Fruit fly (Drosophila melanogaster) whole organism, embryonic: Measurements from ENCODE around the gene Mdh1.

Source experiments
- BEAF-32 ChIP-seq: fragments of 200-800 bp; sonication (Bioruptor generic); optimal IDR thresholded peaks from 3 replicates; lab custom pipeline; 2017; ENCODE audit warnings: missing biosample characterization, missing genetic modification characterization, mild to moderate bottlenecking, moderate library complexity, missing genetic modification reagents
- CG10267 ChIP-seq: fragments of 200-800 bp; sonication (Bioruptor generic); optimal IDR thresholded peaks from 2 replicates; lab custom pipeline; 2018; ENCODE audit warnings: missing biosample characterization, mild to moderate bottlenecking, missing genetic modification characterization, moderate library complexity
- CG11560 ChIP-seq: fragments of 200-800 bp; sonication (Bioruptor generic); IDR thresholded peaks from 3 replicates; pipeline ENCODE4 v1.3.6; 2022; ENCODE audit warnings: missing biosample characterization, missing genetic modification characterization
- CG12659 ChIP-seq: fragments of 200-800 bp; sonication (Bioruptor generic); optimal IDR thresholded peaks from 3 replicates; lab custom pipeline; 2017; ENCODE audit warnings: mild to moderate bottlenecking, missing biosample characterization, missing genetic modification reagents, missing genetic modification characterization
- CG13287 ChIP-seq: fragments of 200-800 bp; sonication (Bioruptor generic); IDR thresholded peaks from 2 replicates; pipeline ENCODE4 v1.3.6; 2022; ENCODE audit warnings: missing biosample characterization, missing genetic modification characterization; ENCODE audit not compliant: partially characterized antibody
- CG15479 ChIP-seq: fragments of 200-800 bp; sonication (Bioruptor generic); optimal IDR thresholded peaks from 3 replicates; lab custom pipeline; 2019; ENCODE audit warnings: missing biosample characterization, mild to moderate bottlenecking, missing genetic modification characterization, moderate library complexity
- CG1603 ChIP-seq: fragments of 200-800 bp; sonication (Bioruptor generic); optimal IDR thresholded peaks from 2 replicates; lab custom pipeline; 2019; ENCODE audit warnings: missing biosample characterization, mild to moderate bottlenecking, missing genetic modification characterization, moderate library complexity
- CG16813 ChIP-seq: fragments of 200-800 bp; sonication (Bioruptor generic); IDR thresholded peaks from 3 replicates; pipeline ENCODE4 v1.3.6; 2022; ENCODE audit warnings: missing biosample characterization, missing genetic modification characterization; ENCODE audit not compliant: partially characterized antibody
- CG17359 ChIP-seq: fragments of 200-800 bp; sonication (Bioruptor generic); optimal IDR thresholded peaks from 3 replicates; lab custom pipeline; 2018; ENCODE audit warnings: missing biosample characterization, mild to moderate bottlenecking, missing genetic modification characterization, moderate library complexity
- CG17802 ChIP-seq: fragments of 200-800 bp; sonication (Bioruptor generic); optimal IDR thresholded peaks from 2 replicates; lab custom pipeline; 2018; ENCODE audit warnings: missing biosample characterization, mild to moderate bottlenecking, missing genetic modification characterization, moderate library complexity
- CG2712 ChIP-seq: fragments of 200-800 bp; optimal IDR thresholded peaks from 3 replicates; lab custom pipeline; 2019; ENCODE audit warnings: missing biosample characterization, mild to moderate bottlenecking, missing genetic modification characterization, moderate library complexity
- CG3995 ChIP-seq: fragments of 200-800 bp; sonication (Bioruptor generic); optimal IDR thresholded peaks from 3 replicates; lab custom pipeline; 2016; ENCODE audit warnings: missing biosample characterization, missing genetic modification characterization
- CG4617 ChIP-seq: fragments of 200-800 bp; sonication (Bioruptor generic); optimal IDR thresholded peaks from 3 replicates; lab custom pipeline; 2016; ENCODE audit warnings: missing biosample characterization, missing genetic modification characterization, borderline replicate concordance
- CG6791 ChIP-seq: fragments of 200-800 bp; sonication (Bioruptor generic); IDR thresholded peaks from 3 replicates; pipeline ENCODE4 v1.3.6; 2022; ENCODE audit warnings: missing biosample characterization, missing genetic modification characterization; ENCODE audit not compliant: partially characterized antibody
- CG7357 ChIP-seq: fragments of 200-800 bp; sonication (Bioruptor generic); IDR thresholded peaks from 3 replicates; pipeline ENCODE4 v1.3.6; 2022; ENCODE audit warnings: missing biosample characterization, missing genetic modification characterization
- CG8924 ChIP-seq: fragments of 200-800 bp; optimal IDR thresholded peaks from 3 replicates; lab custom pipeline; 2019; ENCODE audit warnings: missing biosample characterization, mild to moderate bottlenecking, missing genetic modification characterization, moderate library complexity
- Dip2 ChIP-seq: fragments of 200-800 bp; sonication (Bioruptor generic); IDR thresholded peaks from 2 replicates; pipeline ENCODE4 v1.3.6; 2022; ENCODE audit warnings: missing biosample characterization, missing genetic modification characterization
- Doc3 ChIP-seq: fragments of 200-800 bp; sonication (Bioruptor generic); IDR thresholded peaks from 3 replicates; pipeline ENCODE4 v1.3.6; 2022; ENCODE audit warnings: missing biosample characterization, missing genetic modification characterization; ENCODE audit not compliant: partially characterized antibody
- Dref ChIP-seq: fragments of 200-800 bp; sonication (Bioruptor generic); IDR thresholded peaks from 2 replicates; pipeline ENCODE4 v1.3.6; 2022; ENCODE audit warnings: missing biosample characterization, missing genetic modification characterization
- Ets97D ChIP-seq: fragments of 200-800 bp; sonication (Bioruptor generic); optimal IDR thresholded peaks from 3 replicates; lab custom pipeline; 2016; ENCODE audit warnings: missing biosample characterization, missing genetic modification characterization
- H2.0 ChIP-seq: fragments of 200-800 bp; sonication (Bioruptor generic); IDR thresholded peaks from 2 replicates; pipeline ENCODE4 v1.3.6; 2022; ENCODE audit warnings: missing biosample characterization, missing genetic modification characterization
- HLH4C ChIP-seq: fragments of 200-800 bp; sonication (Bioruptor generic); IDR thresholded peaks from 3 replicates; pipeline ENCODE4 v1.3.6; 2022; ENCODE audit warnings: missing biosample characterization, missing genetic modification characterization; ENCODE audit not compliant: partially characterized antibody
- HmgZ ChIP-seq: fragments of 200-800 bp; sonication (Bioruptor generic); optimal IDR thresholded peaks from 2 replicates; lab custom pipeline; 2018; ENCODE audit warnings: missing biosample characterization, mild to moderate bottlenecking, missing genetic modification characterization
- MBD-R2 ChIP-seq: fragments of 200-800 bp; sonication (Bioruptor generic); IDR thresholded peaks from 2 replicates; pipeline ENCODE4 v1.3.6; 2022; ENCODE audit warnings: missing biosample characterization, missing genetic modification characterization
- Scr ChIP-seq: fragments of 200-800 bp; sonication (Bioruptor generic); IDR thresholded peaks from 2 replicates; pipeline ENCODE4 v1.3.6; 2022; ENCODE audit warnings: missing biosample characterization, missing genetic modification characterization; ENCODE audit not compliant: partially characterized antibody
- Sox100B ChIP-seq: fragments of 200-800 bp; sonication (Bioruptor generic); optimal IDR thresholded peaks from 3 replicates; lab custom pipeline; 2018; ENCODE audit warnings: missing biosample characterization, mild to moderate bottlenecking, missing genetic modification characterization
- Sry-β ChIP-seq: fragments of 200-800 bp; sonication (Bioruptor generic); optimal IDR thresholded peaks from 2 replicates; lab custom pipeline; 2018; ENCODE audit warnings: missing biosample characterization, mild to moderate bottlenecking, missing genetic modification characterization, moderate library complexity
- Sry-δ ChIP-seq: fragments of 200-800 bp; sonication (Bioruptor generic); optimal IDR thresholded peaks from 2 replicates; lab custom pipeline; 2016; ENCODE audit warnings: missing biosample characterization, missing genetic modification characterization
- YL-1 ChIP-seq: fragments of 200-800 bp; sonication (Bioruptor generic); optimal IDR thresholded peaks from 3 replicates; lab custom pipeline; 2017; ENCODE audit warnings: missing biosample characterization, mild to moderate bottlenecking, missing genetic modification characterization
- amos ChIP-seq: fragments of 200-800 bp; sonication (Bioruptor generic); IDR thresholded peaks from 2 replicates; pipeline ENCODE4 v1.3.6; 2022; ENCODE audit warnings: missing biosample characterization, missing genetic modification characterization; ENCODE audit not compliant: partially characterized antibody
- bbx ChIP-seq: fragments of 200-800 bp; sonication (Bioruptor generic); IDR thresholded peaks from 2 replicates; pipeline ENCODE4 v1.3.6; 2022; ENCODE audit warnings: missing biosample characterization, missing genetic modification characterization; ENCODE audit not compliant: partially characterized antibody
- bcd ChIP-seq: fragments of 200-800 bp; sonication (Bioruptor generic); optimal IDR thresholded peaks from 2 replicates; lab custom pipeline; 2017; ENCODE audit warnings: missing biosample characterization, mild to moderate bottlenecking, missing genetic modification characterization
- cas ChIP-seq: fragments of 200-800 bp; sonication (Bioruptor generic); IDR thresholded peaks from 2 replicates; pipeline ENCODE4 v1.3.6; 2022; ENCODE audit warnings: missing biosample characterization, missing genetic modification characterization
- eve ChIP-seq, 2 experiments: fragments of >200 bp; optimal IDR thresholded peaks; 2 replicates each; lab custom pipeline; 2017; ENCODE audit warnings: missing biosample characterization in 2 of 2, missing genetic modification characterization in 2 of 2
- eyg ChIP-seq: fragments of 200-800 bp; sonication (Bioruptor generic); optimal IDR thresholded peaks from 3 replicates; lab custom pipeline; 2016; ENCODE audit warnings: missing biosample characterization, missing genetic modification characterization
- ken ChIP-seq: fragments of 200-800 bp; sonication (Bioruptor generic); IDR thresholded peaks from 3 replicates; pipeline ENCODE4 v1.3.6; 2022; ENCODE audit warnings: missing biosample characterization, missing genetic modification characterization
- mam ChIP-seq: fragments of 200-800 bp; sonication (Bioruptor generic); optimal IDR thresholded peaks from 3 replicates; lab custom pipeline; 2016; ENCODE audit warnings: missing biosample characterization, missing genetic modification characterization
- pfk ChIP-seq: fragments of 200-800 bp; sonication (Bioruptor generic); optimal IDR thresholded peaks from 2 replicates; lab custom pipeline; 2018; ENCODE audit warnings: missing biosample characterization, mild to moderate bottlenecking, missing genetic modification characterization, moderate library complexity
- phol ChIP-seq: fragments of 200-800 bp; sonication (Bioruptor generic); optimal IDR thresholded peaks from 3 replicates; lab custom pipeline; 2018; ENCODE audit warnings: missing biosample characterization, mild to moderate bottlenecking, missing genetic modification characterization, moderate library complexity
- pzg ChIP-seq: fragments of 200-800 bp; sonication (Bioruptor generic); optimal IDR thresholded peaks from 3 replicates; lab custom pipeline; 2018; ENCODE audit warnings: missing biosample characterization, mild to moderate bottlenecking, missing genetic modification characterization, moderate library complexity
- sens ChIP-seq: fragments of 200-800 bp; sonication (Bioruptor generic); peaks from one replicate; lab custom pipeline; 2016; ENCODE audit warnings: missing biosample characterization, missing genetic modification characterization
- slbo ChIP-seq: fragments of 200-800 bp; sonication (Bioruptor generic); IDR thresholded peaks from 2 replicates; pipeline ENCODE4 v1.3.6; 2022; ENCODE audit warnings: missing biosample characterization, missing genetic modification characterization
- sna ChIP-seq: fragments of 200-800 bp; sonication (Bioruptor generic); IDR thresholded peaks from 2 replicates; pipeline ENCODE4 v1.3.6; 2022; ENCODE audit warnings: missing biosample characterization, missing genetic modification characterization; ENCODE audit not compliant: partially characterized antibody
- unc-4 ChIP-seq: fragments of 200-800 bp; sonication (Bioruptor generic); IDR thresholded peaks from 2 replicates; pipeline ENCODE4 v1.3.6; 2022; ENCODE audit warnings: missing biosample characterization, missing genetic modification characterization; ENCODE audit not compliant: partially characterized antibody
- vnd ChIP-seq: fragments of 200-800 bp; sonication (Bioruptor generic); IDR thresholded peaks from 3 replicates; pipeline ENCODE4 v1.3.6; 2022; ENCODE audit warnings: missing biosample characterization, missing genetic modification characterization; ENCODE audit not compliant: partially characterized antibody

Gene Mdh1

dm6 chr2L:10405008-10405654 lies 9.0 kb upstream of the Mdh1 start, which contains the start of the genes CG17768, LSm-4 and Ir31a (continued):
- TF ChIP-seq Dip2 (no peak), H2.0 (GFP tag; lab: Robert Waterston, UW) (no peak)

dm6 chr2L:10403803-10404315 lies 7.7 kb upstream of the Mdh1 start:
- TF ChIP-seq mam (GFP tag; lab: Kevin White, UChicago): peak; percentile 25
- TF ChIP-seq Ets97D (GFP tag; lab: Kevin White, UChicago): peak; percentile 27
- peak; percentile 13 for TF ChIP-seq phol
- TF ChIP-seq CG13287: peak; percentile 62
- TF ChIP-seq cas (GFP tag; lab: Robert Waterston, UW): no peak
- no peak for TF ChIP-seq CG15479 (GFP tag; lab: Kevin White, UChicago)
- TF ChIP-seq CG3995: peak; percentile 60
- TF ChIP-seq eyg (GFP tag; lab: Kevin White, UChicago): no peak
- TF ChIP-seq CG11560 (tag; lab: Robert Waterston, UW): no peak
- TF ChIP-seq Doc3 (GFP tag; lab: Robert Waterston, UW): 0 out of 3 replicates have a peak, but pooled peaks have one; percentile 38
- no peak for TF ChIP-seq CG17359 (tag; lab: Kevin White, UChicago)
- peak; percentile 33 for TF ChIP-seq pzg (GFP tag; lab: Kevin White, UChicago)
- TF ChIP-seq CG6791 (GFP tag; lab: Robert Waterston, UW): peak; percentile 32; the same call in 1 of the 3 replicates
- TF ChIP-seq HmgZ (tag; lab: Kevin White, UChicago): peak; percentile 3
- TF ChIP-seq vnd: 0 out of 3 replicates have a peak, but pooled peaks have one; percentile 38
- peak in 1 of 2 experiments; percentile 61 for TF ChIP-seq eve (GFP tag; optimal IDR thresholded peaks at IDR 0.05; lab: Kevin White, UChicago)
- TF ChIP-seq CG8924 (tag; lab: Kevin White, UChicago): peak; percentile 79
- no peak for TF ChIP-seq slbo (GFP tag; lab: Robert Waterston, UW)
- TF ChIP-seq CG17802 (tag; lab: Kevin White, UChicago): peak; percentile 25
- no peak for TF ChIP-seq CG7357
- TF ChIP-seq amos (GFP tag; lab: Robert Waterston, UW): peak; percentile 21; the same call in 1 of the 2 replicates
- TF ChIP-seq ken: no peak
- TF ChIP-seq CG4617: peak; percentile 57
- TF ChIP-seq HLH4C (GFP tag; lab: Robert Waterston, UW): peak; percentile 67
- TF ChIP-seq CG1603 (tag; lab: Kevin White, UChicago): peak; percentile 91
- TF ChIP-seq CG12659 (GFP tag; lab: Kevin White, UChicago): peak; percentile 57
- peak; percentile 58; the same call in 1 of the 2 replicates for TF ChIP-seq sna (GFP tag; lab: Robert Waterston, UW)
- TF ChIP-seq Dref (GFP tag; lab: Robert Waterston, UW): peak; percentile 67
- TF ChIP-seq CG2712 (tag; lab: Kevin White, UChicago): peak; percentile 16
- TF ChIP-seq pfk (GFP tag; lab: Kevin White, UChicago): peak; percentile 92
- peak; percentile 54 for TF ChIP-seq Sry-β (GFP tag; lab: Kevin White, UChicago)
- TF ChIP-seq Sox100B (GFP tag; lab: Kevin White, UChicago): peak; percentile 3
- TF ChIP-seq Sry-δ (GFP tag; lab: Kevin White, UChicago): peak; percentile 52
- peak; percentile 45; the same call in 1 of the 3 replicates for TF ChIP-seq CG16813 (GFP tag; lab: Robert Waterston, UW)
- peak; percentile 63 for TF ChIP-seq Scr
- TF ChIP-seq YL-1 (GFP tag; lab: Kevin White, UChicago): peak; percentile 45
- TF ChIP-seq bcd (GFP tag; lab: Kevin White, UChicago): no peak
- peak; percentile 52 for TF ChIP-seq MBD-R2 (GFP tag; lab: Robert Waterston, UW)
- TF ChIP-seq bbx (GFP tag; lab: Robert Waterston, UW): 0 out of 2 replicates have a peak, but pooled peaks have one; percentile 9
- peak; percentile 56; the same call in 1 of the 2 replicates for TF ChIP-seq unc-4
- TF ChIP-seq BEAF-32 (GFP tag; lab: Kevin White, UChicago): peak; percentile 57
- TF ChIP-seq CG10267: peak; percentile 15
- peak; percentile 91 for TF ChIP-seq sens (GFP tag; lab: Kevin White, UChicago)
